Worm (Caenorhabditis elegans) whole organism, mixed stage, embryonic: ENCODE data around the gene bbs-8.

Experiments used
- blmp-1 ChIP-seq: fragments of 150-350 bp; optimal IDR thresholded peaks from 2 replicates; lab custom pipeline; 2014; ENCODE audit warnings: missing biosample characterization, missing genetic modification characterization
- cnd-1 ChIP-seq: fragments of 200-800 bp; sonication (Bioruptor generic); optimal IDR thresholded peaks from 2 replicates; lab custom pipeline; 2018; ENCODE audit warnings: mild to moderate bottlenecking, missing genetic modification characterization, missing compliant biosample characterization
- ham-2 ChIP-seq: fragments of 200-800 bp; sonication (Bioruptor generic); optimal IDR thresholded peaks from 2 replicates; lab custom pipeline; 2018; ENCODE audit warnings: mild to moderate bottlenecking, missing genetic modification characterization, missing compliant biosample characterization
- hlh-1 ChIP-seq: fragments of 150-350 bp; optimal IDR thresholded peaks from 2 replicates; lab custom pipeline; 2014; ENCODE audit warnings: missing biosample characterization, missing genetic modification reagents, missing genetic modification characterization
- lin-13 ChIP-seq: fragments of 150-350 bp; optimal IDR thresholded peaks from 2 replicates; lab custom pipeline; 2014; ENCODE audit warnings: missing biosample characterization, missing genetic modification characterization
- lin-32 ChIP-seq: fragments of 200-800 bp; sonication (Bioruptor generic); optimal IDR thresholded peaks from 2 replicates; lab custom pipeline; 2018; ENCODE audit warnings: mild to moderate bottlenecking, missing genetic modification characterization, missing compliant biosample characterization
- mep-1 ChIP-seq: fragments of 150-350 bp; optimal IDR thresholded peaks from 2 replicates; lab custom pipeline; 2017; ENCODE audit warnings: missing biosample characterization, missing genetic modification reagents, missing genetic modification characterization, inconsistent platforms
- pha-4 ChIP-seq: fragments of 150-350 bp; optimal IDR thresholded peaks from 2 replicates; lab custom pipeline; 2018; ENCODE audit warnings: missing biosample characterization, missing genetic modification reagents, missing genetic modification characterization
- sptf-1 ChIP-seq: sonication (generic microtip); optimal IDR thresholded peaks from 2 replicates; lab custom pipeline; 2017; ENCODE audit warnings: mild to moderate bottlenecking, missing genetic modification characterization, moderate library complexity, missing compliant biosample characterization
- ztf-11 ChIP-seq: fragments of 150-350 bp; optimal IDR thresholded peaks from 2 replicates; lab custom pipeline; 2014; ENCODE audit warnings: missing biosample characterization, missing genetic modification characterization

Gene bbs-8

ce11 chrV:6718232-6718631 is 46.6 kb downstream of the bbs-8 start, which contains the start of gene srg-30:
Gene srg-30, minus strand, starts transcription at chrV:6718332.
- TF ChIP-seq pha-4 (tag; lab: Kevin White, UChicago) = no peak
- TF ChIP-seq sptf-1 (tag; lab: Kevin White, UChicago) = no peak
- no peak for TF ChIP-seq lin-13 (tag; lab: Kevin White, UChicago)
- TF ChIP-seq ham-2 (GFP tag; lab: Kevin White, UChicago) = no peak
- no peak for TF ChIP-seq ztf-11
- TF ChIP-seq lin-32 (GFP tag; lab: Kevin White, UChicago) = no peak
- no peak for TF ChIP-seq blmp-1 (tag; lab: Kevin White, UChicago)
- TF ChIP-seq cnd-1 (tag; lab: Kevin White, UChicago) = no peak
- TF ChIP-seq mep-1 (tag; lab: Kevin White, UChicago) = no peak
- no peak for TF ChIP-seq hlh-1 (tag; lab: Kevin White, UChicago)
- TF ChIP-seq, all 35 proteins: peak for 0
